Worm (Caenorhabditis elegans) whole organism, late embryonic: ENCODE data around the gene nmur-1.
A peak's percentile ranks its signal among the peaks of the same experiment; 100 is the strongest.

Source experiments
- C08G9.2 ChIP-seq: sonication (generic microtip); optimal IDR thresholded peaks from 2 replicates; lab custom pipeline; 2016; ENCODE audit warnings: mild to moderate bottlenecking, missing genetic modification characterization, moderate library complexity, missing compliant biosample characterization
- K02D7.2 ChIP-seq: sonication (generic microtip); optimal IDR thresholded peaks from 2 replicates; lab custom pipeline; 2017; ENCODE audit warnings: mild to moderate bottlenecking, missing genetic modification characterization, missing compliant biosample characterization
- T23F11.4 ChIP-seq: fragments of 200-800 bp; sonication (Bioruptor generic); optimal IDR thresholded peaks from 2 replicates; lab custom pipeline; 2018; ENCODE audit warnings: mild to moderate bottlenecking, missing genetic modification characterization, missing compliant biosample characterization
- Y22D7AL.16 ChIP-seq: sonication (generic microtip); optimal IDR thresholded peaks from 2 replicates; lab custom pipeline; 2016; ENCODE audit warnings: missing genetic modification characterization, missing compliant biosample characterization
- ceh-14 ChIP-seq: sonication (generic microtip); optimal IDR thresholded peaks from 2 replicates; lab custom pipeline; 2016; ENCODE audit warnings: missing genotype, missing genetic modification characterization, missing compliant biosample characterization
- ceh-18 ChIP-seq: sonication (generic microtip); optimal IDR thresholded peaks from 2 replicates; lab custom pipeline; 2016; ENCODE audit warnings: missing genetic modification characterization, missing compliant biosample characterization
- ceh-19 ChIP-seq: fragments of 200-800 bp; sonication (Bioruptor generic); optimal IDR thresholded peaks from 2 replicates; lab custom pipeline; 2018; ENCODE audit warnings: mild to moderate bottlenecking, missing genetic modification characterization, missing compliant biosample characterization
- ceh-31 ChIP-seq: sonication (generic microtip); optimal IDR thresholded peaks from 2 replicates; lab custom pipeline; 2016; ENCODE audit warnings: missing genetic modification characterization, missing compliant biosample characterization
- ceh-45 ChIP-seq: fragments of 200-800 bp; sonication (Bioruptor generic); IDR thresholded peaks from 2 replicates; pipeline ENCODE4 v1.3.6; 2022; ENCODE audit warnings: missing genetic modification reagents, missing genetic modification characterization, missing compliant biosample characterization
- ceh-6 ChIP-seq: fragments of 200-800 bp; sonication (Bioruptor generic); optimal IDR thresholded peaks from 2 replicates; lab custom pipeline; 2018; ENCODE audit warnings: mild to moderate bottlenecking, missing genetic modification characterization, missing compliant biosample characterization
- ceh-9 ChIP-seq: sonication (generic microtip); optimal IDR thresholded peaks from 2 replicates; lab custom pipeline; 2016; ENCODE audit warnings: mild to moderate bottlenecking, missing genetic modification characterization, inconsistent platforms, missing compliant biosample characterization
- che-1 ChIP-seq: sonication (generic microtip); optimal IDR thresholded peaks from 2 replicates; lab custom pipeline; 2016; ENCODE audit warnings: mild to moderate bottlenecking, missing genetic modification characterization, missing compliant biosample characterization
- dmd-4 ChIP-seq: sonication (generic microtip); optimal IDR thresholded peaks from 2 replicates; lab custom pipeline; 2016; ENCODE audit warnings: borderline replicate concordance, missing genetic modification characterization, missing compliant biosample characterization
- elt-2 ChIP-seq: sonication (generic microtip); optimal IDR thresholded peaks from 2 replicates; lab custom pipeline; 2016; ENCODE audit warnings: missing genetic modification reagents, missing genetic modification characterization, missing compliant biosample characterization
- elt-4 ChIP-seq: sonication (generic microtip); optimal IDR thresholded peaks from 2 replicates; lab custom pipeline; 2016; ENCODE audit warnings: missing genetic modification characterization, missing compliant biosample characterization
- ets-4 ChIP-seq: sonication (generic microtip); optimal IDR thresholded peaks from 2 replicates; lab custom pipeline; 2016; ENCODE audit warnings: missing genetic modification characterization, missing compliant biosample characterization
- eyg-1 ChIP-seq: sonication (generic microtip); optimal IDR thresholded peaks from 2 replicates; lab custom pipeline; 2016; ENCODE audit warnings: missing genotype, missing genetic modification characterization, missing compliant biosample characterization
- fkh-6 ChIP-seq: sonication (generic microtip); optimal IDR thresholded peaks from 2 replicates; lab custom pipeline; 2016; ENCODE audit warnings: missing genetic modification characterization, missing compliant biosample characterization
- hlh-15 ChIP-seq: sonication (generic microtip); optimal IDR thresholded peaks from 2 replicates; lab custom pipeline; 2016; ENCODE audit warnings: missing genetic modification characterization, missing compliant biosample characterization
- hlh-30 ChIP-seq: sonication (generic microtip); optimal IDR thresholded peaks from 2 replicates; lab custom pipeline; 2017; ENCODE audit warnings: antibody characterized with exemption, missing genetic modification characterization, missing compliant biosample characterization; ENCODE audit not compliant: insufficient read depth
- hlh-8 ChIP-seq: sonication (generic microtip); optimal IDR thresholded peaks from 2 replicates; lab custom pipeline; 2016; ENCODE audit warnings: missing genotype, missing genetic modification characterization, missing compliant biosample characterization
- lim-6 ChIP-seq: sonication (generic microtip); optimal IDR thresholded peaks from 2 replicates; lab custom pipeline; 2016; ENCODE audit warnings: missing genetic modification characterization, missing compliant biosample characterization
- lin-11 ChIP-seq: fragments of 200-800 bp; sonication (Bioruptor generic); optimal IDR thresholded peaks from 2 replicates; lab custom pipeline; 2018; ENCODE audit warnings: mild to moderate bottlenecking, missing genetic modification characterization, missing compliant biosample characterization
- madf-2 ChIP-seq: sonication (generic microtip); optimal IDR thresholded peaks from 2 replicates; lab custom pipeline; 2017; ENCODE audit warnings: missing genetic modification characterization, missing compliant biosample characterization
- mec-3 ChIP-seq: sonication (generic microtip); optimal IDR thresholded peaks from 2 replicates; lab custom pipeline; 2016; ENCODE audit warnings: borderline replicate concordance, missing genetic modification characterization, missing compliant biosample characterization
- nfya-1 ChIP-seq: sonication (generic microtip); optimal IDR thresholded peaks from 2 replicates; lab custom pipeline; 2017; ENCODE audit warnings: missing genetic modification characterization, mild to moderate bottlenecking, missing compliant biosample characterization, antibody characterized with exemption, moderate library complexity
- odd-2 ChIP-seq: sonication (generic microtip); optimal IDR thresholded peaks from 2 replicates; lab custom pipeline; 2017; ENCODE audit warnings: antibody characterized with exemption, mild to moderate bottlenecking, missing genetic modification characterization, missing compliant biosample characterization
- pag-3 ChIP-seq: sonication (generic microtip); optimal IDR thresholded peaks from 2 replicates; lab custom pipeline; 2016; ENCODE audit warnings: missing compliant biosample characterization, missing genetic modification characterization, borderline replicate concordance
- pat-9 ChIP-seq: fragments of 200-800 bp; sonication (Bioruptor generic); optimal IDR thresholded peaks from 2 replicates; lab custom pipeline; 2018; ENCODE audit warnings: mild to moderate bottlenecking, missing genetic modification characterization, moderate library complexity, missing compliant biosample characterization
- pqm-1 ChIP-seq: sonication (generic microtip); optimal IDR thresholded peaks from 2 replicates; lab custom pipeline; 2016; ENCODE audit warnings: missing genetic modification characterization, missing compliant biosample characterization
- pros-1 ChIP-seq: fragments of 150-350 bp; optimal IDR thresholded peaks from 2 replicates; lab custom pipeline; 2014; ENCODE audit warnings: missing biosample characterization, missing genetic modification reagents, missing genetic modification characterization
- ref-2 ChIP-seq: sonication (generic microtip); optimal IDR thresholded peaks from 2 replicates; lab custom pipeline; 2016; ENCODE audit warnings: missing genetic modification characterization, missing compliant biosample characterization
- rnt-1 ChIP-seq: sonication (generic microtip); optimal IDR thresholded peaks from 2 replicates; lab custom pipeline; 2016; ENCODE audit warnings: missing genetic modification characterization, missing compliant biosample characterization
- sdc-2 ChIP-seq: sonication (generic microtip); optimal IDR thresholded peaks from 2 replicates; lab custom pipeline; 2016; ENCODE audit warnings: missing genotype, missing genetic modification characterization, missing compliant biosample characterization
- sox-2 ChIP-seq: fragments of 200-800 bp; sonication (Bioruptor generic); IDR thresholded peaks from 2 replicates; pipeline ENCODE4 v1.3.6; 2022; ENCODE audit warnings: missing genetic modification reagents, missing genetic modification characterization, missing compliant biosample characterization
- sox-4 ChIP-seq: sonication (generic microtip); optimal IDR thresholded peaks from 2 replicates; lab custom pipeline; 2017; ENCODE audit warnings: mild to moderate bottlenecking, missing genetic modification characterization, inconsistent platforms, missing compliant biosample characterization
- syd-9 ChIP-seq: sonication (generic microtip); optimal IDR thresholded peaks from 2 replicates; lab custom pipeline; 2016; ENCODE audit warnings: mild to moderate bottlenecking, missing genetic modification characterization, moderate library complexity, missing compliant biosample characterization
- tbx-2 ChIP-seq: sonication (generic microtip); optimal IDR thresholded peaks from 2 replicates; lab custom pipeline; 2016; ENCODE audit warnings: missing genetic modification characterization, missing compliant biosample characterization
- tbx-7 ChIP-seq: sonication (generic microtip); optimal IDR thresholded peaks from 2 replicates; lab custom pipeline; 2016; ENCODE audit warnings: missing genotype, missing genetic modification characterization, missing compliant biosample characterization
- ttx-3 ChIP-seq: sonication (generic microtip); optimal IDR thresholded peaks from 2 replicates; lab custom pipeline; 2016; ENCODE audit warnings: missing genetic modification reagents, missing genetic modification characterization, missing compliant biosample characterization
- unc-42 ChIP-seq: sonication (generic microtip); optimal IDR thresholded peaks from 2 replicates; lab custom pipeline; 2016; ENCODE audit warnings: missing genotype, missing genetic modification characterization, missing compliant biosample characterization
- unc-55 ChIP-seq: sonication (generic microtip); optimal IDR thresholded peaks from 2 replicates; lab custom pipeline; 2017; ENCODE audit warnings: missing biosample characterization, missing genetic modification reagents, missing genetic modification characterization
- ztf-16 ChIP-seq: sonication (generic microtip); optimal IDR thresholded peaks from 2 replicates; lab custom pipeline; 2017; ENCODE audit warnings: missing genetic modification characterization, missing compliant biosample characterization

nmur-1 gene

ce11 chrX:8971461-8971860 is 9.3 kb upstream of the nmur-1 start (continued):
- TF ChIP-seq sdc-2 (tag; lab: Kevin White, UChicago) (peak; percentile 31), madf-2 (peak; percentile 1), mec-3 (tag; lab: Kevin White, UChicago) (no peak), lim-6 (no peak), sox-2 (GFP tag; lab: Robert Waterston, UW) (no peak), pqm-1 (tag; lab: Kevin White, UChicago) (no peak), tbx-2 (tag; lab: Kevin White, UChicago) (peak; percentile 21), ceh-18 (tag; lab: Kevin White, UChicago) (peak; percentile 21), ets-4 (tag; lab: Kevin White, UChicago) (no peak), hlh-8 (tag; lab: Kevin White, UChicago) (peak; percentile 8), elt-2 (peak; percentile 45), pros-1 (tag; lab: Kevin White, UChicago) (no peak), ceh-45 (GFP tag; lab: Robert Waterston, UW) (no peak), syd-9 (tag; lab: Kevin White, UChicago) (no peak), hlh-15 (tag; lab: Kevin White, UChicago) (no peak), odd-2 (tag; lab: Kevin White, UChicago) (peak; percentile 11), tbx-7 (tag; lab: Kevin White, UChicago) (no peak), che-1 (tag; lab: Kevin White, UChicago) (peak; percentile 37), fkh-6 (tag; lab: Kevin White, UChicago) (no peak), T23F11.4 (GFP tag; lab: Kevin White, UChicago) (peak; percentile 19), ttx-3 (tag; lab: Kevin White, UChicago) (peak; percentile 35)

DNA sequence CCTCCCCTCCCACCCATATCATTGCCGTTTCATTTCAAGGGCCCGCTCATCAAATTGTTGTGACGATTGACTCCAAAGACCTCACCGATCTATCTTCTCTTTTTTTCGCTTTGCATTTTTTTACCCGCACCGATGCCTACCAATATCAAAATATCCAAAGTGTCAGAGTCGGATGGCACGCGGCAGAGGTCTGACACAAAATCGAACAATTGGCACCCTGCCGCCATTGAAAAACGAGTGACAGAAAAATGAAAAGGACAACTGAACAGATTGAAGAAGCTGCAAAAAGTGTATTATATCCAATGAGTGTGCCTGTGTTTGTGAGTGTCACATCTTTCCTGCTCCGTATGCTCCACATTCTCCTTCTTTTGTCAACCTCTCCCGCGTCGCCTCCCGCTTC is 5.7 kb downstream of the nmur-1 start:
- TF ChIP-seq rnt-1 (tag; lab: Kevin White, UChicago) = peak; percentile 21
- peak; percentile 20 for TF ChIP-seq unc-55 (GFP tag; lab: Kevin White, UChicago)
- TF ChIP-seq sdc-2 (tag; lab: Kevin White, UChicago) = no peak
- peak; percentile 88 for TF ChIP-seq ceh-18 (tag; lab: Kevin White, UChicago)
- no peak for TF ChIP-seq ceh-31 (tag; lab: Kevin White, UChicago)

ce11 chrX:8987828-8988227 is 7.1 kb downstream of the nmur-1 start, which contains the start of gene twk-18:
TSS of gene twk-18 (plus strand) at chrX:8988128.
- TF ChIP-seq ceh-9 (no peak), C08G9.2 (tag; lab: Kevin White, UChicago) (no peak), eyg-1 (tag; lab: Kevin White, UChicago) (no peak), dmd-4 (tag; lab: Kevin White, UChicago) (no peak)

- TF ChIP-seq elt-2 (peak; percentile 14), elt-4 (tag; lab: Kevin White, UChicago) (no peak)
Measured at ce11 chrX:8991856-8992456, 11.2 kb downstream of the nmur-1 start, which contains the start of gene C24A3.4. TSS of gene C24A3.4 (plus strand) at chrX:8992406.

DNA sequence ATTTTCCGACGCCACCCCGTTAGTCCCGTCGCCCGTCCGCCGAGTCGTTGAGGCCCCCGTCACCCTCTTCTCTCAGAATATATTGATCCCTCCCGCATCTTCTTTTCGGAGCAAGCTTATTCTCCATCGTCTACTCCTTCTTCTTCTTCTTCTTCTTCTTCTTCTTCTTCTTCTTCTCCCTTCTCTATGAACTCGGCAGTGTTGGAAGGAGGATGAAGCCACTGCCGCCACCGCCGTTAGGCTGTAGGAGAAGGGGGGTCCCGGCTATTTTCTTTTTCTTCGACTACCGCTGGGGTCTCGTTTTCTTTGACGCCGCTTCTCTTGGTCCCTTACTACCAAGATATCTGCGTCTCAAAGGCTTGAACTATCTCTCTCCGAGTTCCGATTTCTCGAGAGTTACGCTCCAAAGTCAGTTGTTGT is 14.8 kb downstream of the nmur-1 start:
- TF ChIP-seq pag-3 (no peak), sox-4 (tag; lab: Kevin White, UChicago) (peak; percentile 40), che-1 (tag; lab: Kevin White, UChicago) (peak; percentile 13), nfya-1 (tag; lab: Kevin White, UChicago) (peak; percentile 28), ceh-14 (peak; percentile 31), ztf-16 (no peak), lin-11 (no peak), Y22D7AL.16 (tag; lab: Kevin White, UChicago) (peak; percentile 8), K02D7.2 (tag; lab: Kevin White, UChicago) (no peak), pat-9 (no peak), hlh-30 (tag; lab: Kevin White, UChicago) (no peak), unc-42 (peak; percentile 56), ceh-6 (GFP tag; lab: Kevin White, UChicago) (no peak), ceh-31 (tag; lab: Kevin White, UChicago) (peak; percentile 79), tbx-2 (tag; lab: Kevin White, UChicago) (peak; percentile 74), ceh-18 (tag; lab: Kevin White, UChicago) (peak; percentile 88), syd-9 (tag; lab: Kevin White, UChicago) (peak; percentile 45), elt-2 (no peak), ref-2 (tag; lab: Kevin White, UChicago) (peak; percentile 4), ceh-9 (no peak), ceh-19 (peak; percentile 60)
